Worm (Caenorhabditis elegans) whole organism, mixed stage, embryonic: ENCODE results near the gene ocr-1.
A peak's percentile ranks its signal among the peaks of the same experiment; 100 is the strongest.

ENCODE experiments used
- M03D4.4 ChIP-seq: sonication (generic microtip); optimal IDR thresholded peaks from 2 replicates; lab custom pipeline; 2017; ENCODE audit warnings: mild to moderate bottlenecking, missing genetic modification characterization, missing compliant biosample characterization
- bed-3 ChIP-seq: fragments of 200-800 bp; sonication (Bioruptor generic); optimal IDR thresholded peaks from 3 replicates; lab custom pipeline; 2018; ENCODE audit warnings: mild to moderate bottlenecking, missing genetic modification characterization, moderate library complexity, missing compliant biosample characterization
- ceh-39 ChIP-seq: fragments of 150-350 bp; optimal IDR thresholded peaks from 2 replicates; lab custom pipeline; 2014; ENCODE audit warnings: missing biosample characterization, missing genetic modification characterization
- ceh-43 ChIP-seq: fragments of 200-800 bp; sonication (Bioruptor generic); optimal IDR thresholded peaks from 2 replicates; lab custom pipeline; 2018; ENCODE audit warnings: mild to moderate bottlenecking, missing genetic modification characterization, moderate library complexity, missing compliant biosample characterization
- ceh-83 ChIP-seq: fragments of 200-800 bp; sonication (Bioruptor generic); optimal IDR thresholded peaks from 2 replicates; lab custom pipeline; 2018; ENCODE audit warnings: mild to moderate bottlenecking, missing genetic modification characterization, missing compliant biosample characterization
- ces-1 ChIP-seq: fragments of 150-350 bp; optimal IDR thresholded peaks from 2 replicates; lab custom pipeline; 2014; ENCODE audit warnings: missing biosample characterization, missing genetic modification reagents, missing genetic modification characterization
- cnd-1 ChIP-seq: fragments of 200-800 bp; sonication (Bioruptor generic); optimal IDR thresholded peaks from 2 replicates; lab custom pipeline; 2018; ENCODE audit warnings: mild to moderate bottlenecking, missing genetic modification characterization, missing compliant biosample characterization
- drap-1 ChIP-seq: fragments of 200-800 bp; sonication (Bioruptor generic); optimal IDR thresholded peaks from 3 replicates; lab custom pipeline; 2018; ENCODE audit warnings: mild to moderate bottlenecking, missing genetic modification characterization, missing compliant biosample characterization
- elt-1 ChIP-seq: sonication (generic microtip); optimal IDR thresholded peaks from 2 replicates; lab custom pipeline; 2017; ENCODE audit warnings: missing genetic modification characterization, mild to moderate bottlenecking, missing compliant biosample characterization, antibody characterized with exemption, moderate library complexity, borderline replicate concordance; ENCODE audit not compliant: insufficient read depth
- elt-3 ChIP-seq: fragments of 150-350 bp; optimal IDR thresholded peaks from 2 replicates; lab custom pipeline; 2014; ENCODE audit warnings: missing biosample characterization, missing genetic modification characterization
- flh-1 ChIP-seq: fragments of 200-800 bp; sonication (Bioruptor generic); optimal IDR thresholded peaks from 2 replicates; lab custom pipeline; 2018; ENCODE audit warnings: mild to moderate bottlenecking, missing genetic modification characterization, moderate library complexity, missing compliant biosample characterization
- hlh-1 ChIP-seq: fragments of 150-350 bp; optimal IDR thresholded peaks from 2 replicates; lab custom pipeline; 2014; ENCODE audit warnings: missing biosample characterization, missing genetic modification reagents, missing genetic modification characterization
- lin-13 ChIP-seq: fragments of 150-350 bp; optimal IDR thresholded peaks from 2 replicates; lab custom pipeline; 2014; ENCODE audit warnings: missing biosample characterization, missing genetic modification characterization
- lsy-2 ChIP-seq: fragments of 150-350 bp; optimal IDR thresholded peaks from 2 replicates; lab custom pipeline; 2014; ENCODE audit warnings: missing biosample characterization, missing genetic modification characterization
- mab-5 ChIP-seq: fragments of 150-350 bp; optimal IDR thresholded peaks from 2 replicates; lab custom pipeline; 2014; ENCODE audit warnings: missing biosample characterization, missing genetic modification characterization
- mep-1 ChIP-seq: fragments of 150-350 bp; optimal IDR thresholded peaks from 2 replicates; lab custom pipeline; 2017; ENCODE audit warnings: missing biosample characterization, missing genetic modification reagents, missing genetic modification characterization, inconsistent platforms
- mls-2 ChIP-seq: sonication (generic microtip); optimal IDR thresholded peaks from 2 replicates; lab custom pipeline; 2016; ENCODE audit warnings: mild to moderate bottlenecking, missing genetic modification characterization, moderate library complexity, missing compliant biosample characterization
- nhr-237 ChIP-seq: fragments of 150-350 bp; optimal IDR thresholded peaks from 2 replicates; lab custom pipeline; 2014; ENCODE audit warnings: missing biosample characterization, missing genetic modification characterization
- nhr-76 ChIP-seq: sonication (generic microtip); optimal IDR thresholded peaks from 2 replicates; lab custom pipeline; 2017; ENCODE audit warnings: missing biosample characterization, missing genetic modification characterization
- sem-2 ChIP-seq: fragments of 200-800 bp; sonication (Bioruptor generic); optimal IDR thresholded peaks from 2 replicates; lab custom pipeline; 2018; ENCODE audit warnings: mild to moderate bottlenecking, missing genetic modification characterization, missing compliant biosample characterization
- tbx-8 ChIP-seq: fragments of 200-800 bp; sonication (Bioruptor generic); optimal IDR thresholded peaks from 2 replicates; lab custom pipeline; 2018; ENCODE audit warnings: mild to moderate bottlenecking, missing genetic modification characterization, moderate library complexity, missing compliant biosample characterization
- unc-120 ChIP-seq: sonication (generic microtip); optimal IDR thresholded peaks from 2 replicates; lab custom pipeline; 2017; ENCODE audit warnings: missing genetic modification characterization, missing compliant biosample characterization; ENCODE audit not compliant: poor library complexity, severe bottlenecking
- zip-8 ChIP-seq: fragments of 150-350 bp; optimal IDR thresholded peaks from 2 replicates; lab custom pipeline; 2014; ENCODE audit warnings: missing biosample characterization, missing genetic modification characterization

The ocr-1 gene

DNA sequence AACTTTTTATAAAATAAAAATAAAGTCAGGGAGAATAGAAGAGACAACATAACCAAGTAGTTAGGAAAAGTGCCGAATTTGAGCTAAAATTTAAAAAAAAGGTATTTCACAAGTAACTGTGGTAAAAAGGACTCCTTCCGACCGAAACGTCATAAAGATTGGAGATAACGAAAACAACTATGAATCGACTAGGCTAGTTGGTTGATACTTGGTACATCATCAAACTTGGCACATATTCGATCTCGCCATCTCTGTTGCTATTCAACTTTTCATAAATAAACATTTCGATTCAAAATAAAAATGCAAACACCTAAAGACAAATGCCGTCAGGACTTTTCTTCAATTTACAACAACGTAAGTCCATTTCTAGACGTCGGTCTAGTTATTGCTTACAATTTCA lies 47.6 kb downstream of the ocr-1 start, which contains the start of gene C29A12.22:
Gene C29A12.22, plus strand, starts transcription at position 301 of the 400 bp plus-strand sequence.
- TF ChIP-seq lsy-2 (tag; lab: Kevin White, UChicago), result no peak
- no peak for TF ChIP-seq mls-2 (tag; lab: Kevin White, UChicago)
- TF ChIP-seq nhr-76 (tag; lab: Kevin White, UChicago), result no peak
- TF ChIP-seq hlh-1, result no peak
- TF ChIP-seq ceh-39, result no peak
- no peak for TF ChIP-seq lin-13 (tag; lab: Kevin White, UChicago)
- no peak for TF ChIP-seq ceh-83
- no peak for TF ChIP-seq ceh-43
- no peak for TF ChIP-seq M03D4.4 (tag; lab: Kevin White, UChicago)
- no peak for TF ChIP-seq ces-1 (GFP tag; lab: Kevin White, UChicago)
- TF ChIP-seq tbx-8 (GFP tag; lab: Kevin White, UChicago), result no peak
- TF ChIP-seq flh-1 (GFP tag; lab: Kevin White, UChicago), result no peak
- TF ChIP-seq mep-1 (tag; lab: Kevin White, UChicago), result no peak
- no peak for TF ChIP-seq sem-2

DNA sequence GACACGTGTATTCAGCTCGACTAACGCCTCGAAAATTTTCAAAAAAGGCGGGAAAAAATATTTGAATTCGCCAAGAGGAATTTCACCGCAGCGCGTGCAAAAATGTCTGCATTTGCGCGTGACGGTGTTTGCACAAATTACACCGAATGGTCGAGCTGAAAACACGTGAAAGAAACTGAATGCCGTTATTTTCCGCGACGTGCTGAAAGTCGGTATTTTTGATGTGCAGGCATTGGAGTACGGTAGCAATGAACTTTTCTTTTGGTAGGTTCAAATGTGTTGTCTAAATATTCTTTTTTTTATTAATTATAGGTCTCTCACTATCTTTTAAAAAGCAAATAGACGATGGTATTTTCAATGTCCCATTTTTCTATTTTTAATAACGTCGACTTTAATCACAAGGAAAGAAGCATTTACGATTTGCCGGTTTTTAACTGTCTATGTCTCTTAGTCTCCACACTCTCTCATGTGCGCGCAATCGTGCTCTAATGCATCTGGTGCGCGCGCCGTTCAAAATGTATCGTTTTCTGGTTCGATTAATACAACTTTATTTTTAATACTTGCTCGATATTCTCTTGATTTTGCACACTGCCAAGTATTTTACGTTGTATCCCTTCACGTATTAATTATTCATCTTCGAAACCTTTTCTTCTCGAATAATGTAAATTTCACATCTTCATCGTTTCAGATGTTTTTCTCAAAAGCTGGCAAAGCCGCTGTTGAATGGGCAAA lies 49.4 kb downstream of the ocr-1 start, which contains the start of the genes C29A12.1 and lig-1:
Gene C29A12.1, minus strand, starts transcription at position 63 of the 732 bp plus-strand sequence.
Gene lig-1, plus strand, starts transcription at position 682 of the 732 bp plus-strand sequence.
- TF ChIP-seq mep-1 (tag; lab: Kevin White, UChicago), result peak; percentile 27
- TF ChIP-seq flh-1 (GFP tag; lab: Kevin White, UChicago), result no peak
- TF ChIP-seq ceh-39, result peak; percentile 81
- TF ChIP-seq, all 35 proteins: peak for 2

DNA sequence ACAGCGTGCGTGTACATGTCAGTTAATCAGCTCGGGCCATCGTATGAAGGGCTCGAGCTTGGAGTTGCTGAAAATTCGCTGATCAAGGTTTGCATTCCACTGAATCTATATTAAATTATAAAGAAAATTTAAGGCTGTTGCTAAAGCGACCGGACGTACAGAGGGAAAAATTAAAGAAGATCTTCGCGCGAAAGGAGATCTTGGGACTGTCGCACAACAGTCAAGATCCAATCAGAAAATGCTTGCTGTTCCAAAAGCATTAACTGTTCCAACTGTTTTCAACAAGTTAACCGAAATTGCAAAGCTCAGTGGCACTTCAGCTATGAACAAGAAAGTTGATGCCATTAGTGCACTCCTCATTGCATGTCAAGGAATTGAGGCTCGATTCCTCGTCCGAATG lies 50.2 kb downstream of the ocr-1 start:
- TF ChIP-seq sem-2, result no peak
- no peak for TF ChIP-seq flh-1 (GFP tag; lab: Kevin White, UChicago)
- no peak for TF ChIP-seq drap-1
- no peak for TF ChIP-seq ceh-39
- no peak for TF ChIP-seq mls-2 (tag; lab: Kevin White, UChicago)
- no peak for TF ChIP-seq elt-3 (tag; lab: Kevin White, UChicago)
- TF ChIP-seq elt-1 (tag; lab: Kevin White, UChicago), result no peak
- TF ChIP-seq tbx-8 (GFP tag; lab: Kevin White, UChicago), result no peak
- no peak for TF ChIP-seq lin-13 (tag; lab: Kevin White, UChicago)
- no peak for TF ChIP-seq nhr-76 (tag; lab: Kevin White, UChicago)
- TF ChIP-seq nhr-237 (tag; lab: Kevin White, UChicago), result no peak
- no peak for TF ChIP-seq ces-1 (GFP tag; lab: Kevin White, UChicago)
- TF ChIP-seq unc-120 (tag; lab: Kevin White, UChicago), result no peak
- TF ChIP-seq bed-3, result no peak
- no peak for TF ChIP-seq zip-8
- TF ChIP-seq mab-5 (tag; lab: Kevin White, UChicago), result no peak

DNA sequence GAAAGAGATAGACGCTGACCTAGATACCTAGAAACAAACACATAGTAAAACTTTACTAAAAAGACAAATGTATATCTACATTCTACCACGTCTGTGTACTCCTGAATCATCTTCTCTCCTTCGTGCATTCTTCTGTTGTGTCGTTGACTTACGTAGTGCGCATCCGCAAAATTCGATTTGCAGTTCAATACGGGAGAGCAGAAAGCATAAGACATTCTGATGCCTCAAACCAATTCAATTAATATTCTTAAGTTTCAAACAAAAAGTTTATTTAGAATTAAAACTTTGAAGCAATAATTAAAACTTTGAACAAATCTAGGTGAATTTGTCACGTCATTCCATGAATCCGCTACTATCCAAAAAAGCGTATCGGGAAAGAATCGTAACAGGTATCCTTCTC lies 52.7 kb downstream of the ocr-1 start:
- no peak for TF ChIP-seq cnd-1 (tag; lab: Kevin White, UChicago)
- TF ChIP-seq ces-1 (GFP tag; lab: Kevin White, UChicago), result peak; percentile 88
